Fruit fly (Drosophila melanogaster) whole organism, embryonic: ENCODE results near the gene armi.

Source experiments
- Atf3 ChIP-seq: fragments of 200-800 bp; sonication (Bioruptor generic); optimal IDR thresholded peaks from 3 replicates; lab custom pipeline; 2016; ENCODE audit warnings: missing biosample characterization, missing genetic modification characterization
- B-H2 ChIP-seq: fragments of 200-800 bp; sonication (Bioruptor generic); optimal IDR thresholded peaks from 2 replicates; lab custom pipeline; 2018; ENCODE audit warnings: missing biosample characterization, mild to moderate bottlenecking, missing genetic modification characterization
- CG10209 ChIP-seq: fragments of 200-800 bp; sonication (Bioruptor generic); optimal IDR thresholded peaks from 3 replicates; lab custom pipeline; 2017; ENCODE audit warnings: missing biosample characterization, mild to moderate bottlenecking, missing genetic modification characterization, missing genetic modification reagents
- CG1024 ChIP-seq: fragments of 200-800 bp; sonication (Bioruptor generic); IDR thresholded peaks from 2 replicates; pipeline ENCODE4 v1.3.6; 2022; ENCODE audit warnings: missing biosample characterization, missing genetic modification characterization
- CG10654 ChIP-seq: fragments of 200-800 bp; sonication (Bioruptor generic); optimal IDR thresholded peaks from 2 replicates; lab custom pipeline; 2016; ENCODE audit warnings: missing biosample characterization, missing genetic modification characterization
- CG11456 ChIP-seq: fragments of 200-800 bp; sonication (Bioruptor generic); IDR thresholded peaks from 3 replicates; pipeline ENCODE4 v1.3.6; 2022; ENCODE audit warnings: missing biosample characterization, missing genetic modification characterization
- CG11696 ChIP-seq: fragments of 200-800 bp; sonication (Bioruptor generic); IDR thresholded peaks from 2 replicates; pipeline ENCODE4 v1.3.6; 2022; ENCODE audit warnings: missing biosample characterization, missing genetic modification characterization
- CG1233 ChIP-seq: fragments of 200-800 bp; sonication (Bioruptor generic); optimal IDR thresholded peaks from 4 replicates; lab custom pipeline; 2018; ENCODE audit warnings: missing biosample characterization, mild to moderate bottlenecking, missing genetic modification characterization
- CG13296 ChIP-seq: fragments of 200-800 bp; sonication (Bioruptor generic); optimal IDR thresholded peaks from 3 replicates; lab custom pipeline; 2018; ENCODE audit warnings: missing biosample characterization, mild to moderate bottlenecking, missing genetic modification characterization
- CG2875 ChIP-seq: fragments of 200-800 bp; sonication (Bioruptor generic); optimal IDR thresholded peaks from 2 replicates; lab custom pipeline; 2017; ENCODE audit warnings: missing biosample characterization, mild to moderate bottlenecking, missing genetic modification characterization, missing genetic modification reagents
- CG2889 ChIP-seq: fragments of 200-800 bp; sonication (Bioruptor generic); IDR thresholded peaks from 3 replicates; pipeline ENCODE4 v1.3.6; 2022; ENCODE audit warnings: missing biosample characterization, missing genetic modification characterization
- CG31365 ChIP-seq: fragments of 200-800 bp; sonication (Bioruptor generic); optimal IDR thresholded peaks from 2 replicates; lab custom pipeline; 2018; ENCODE audit warnings: missing biosample characterization, mild to moderate bottlenecking, missing genetic modification characterization
- CG33557 ChIP-seq: fragments of 200-800 bp; sonication (Bioruptor generic); optimal IDR thresholded peaks from 2 replicates; lab custom pipeline; 2019; ENCODE audit warnings: missing biosample characterization, mild to moderate bottlenecking, missing genetic modification characterization, moderate library complexity
- CG34376 ChIP-seq: fragments of 200-800 bp; sonication (Bioruptor generic); optimal IDR thresholded peaks from 2 replicates; lab custom pipeline; 2018; ENCODE audit warnings: missing biosample characterization, mild to moderate bottlenecking, missing genetic modification characterization
- CG3726 ChIP-seq: fragments of 200-800 bp; sonication (Bioruptor generic); IDR thresholded peaks from 3 replicates; pipeline ENCODE4, ENCODE4 v1.3.6; 2022; ENCODE audit warnings: missing biosample characterization, missing genetic modification characterization
- CG4404 ChIP-seq: fragments of 200-800 bp; sonication (Bioruptor generic); IDR thresholded peaks from 2 replicates; pipeline ENCODE4 v1.3.6; 2022; ENCODE audit warnings: missing biosample characterization, missing genetic modification characterization
- CG6683 ChIP-seq: fragments of 200-800 bp; sonication (Bioruptor generic); optimal IDR thresholded peaks from 2 replicates; lab custom pipeline; 2017; ENCODE audit warnings: missing biosample characterization, mild to moderate bottlenecking, missing genetic modification characterization, missing genetic modification reagents
- CG7987 ChIP-seq: fragments of 200-800 bp; sonication (Bioruptor generic); optimal IDR thresholded peaks from 2 replicates; lab custom pipeline; 2018; ENCODE audit warnings: missing biosample characterization, mild to moderate bottlenecking, missing genetic modification characterization, moderate library complexity
- D19B ChIP-seq: fragments of 200-800 bp; sonication (Bioruptor generic); optimal IDR thresholded peaks from 2 replicates; lab custom pipeline; 2017; ENCODE audit warnings: missing biosample characterization, mild to moderate bottlenecking, missing genetic modification characterization
- Fer2 ChIP-seq: fragments of 200-800 bp; sonication (Bioruptor generic); optimal IDR thresholded peaks from 2 replicates; lab custom pipeline; 2018; ENCODE audit warnings: missing biosample characterization, mild to moderate bottlenecking, missing genetic modification characterization, moderate library complexity
- Hey ChIP-seq: fragments of 200-800 bp; sonication (Bioruptor generic); optimal IDR thresholded peaks from 3 replicates; lab custom pipeline; 2018; ENCODE audit warnings: missing biosample characterization, mild to moderate bottlenecking, missing genetic modification characterization
- Hsf ChIP-seq: fragments of 200-800 bp; sonication (Bioruptor generic); optimal IDR thresholded peaks from 3 replicates; lab custom pipeline; 2016; ENCODE audit warnings: missing biosample characterization, missing genetic modification characterization
- MTF-1 ChIP-seq: fragments of 200-800 bp; sonication (Bioruptor generic); optimal IDR thresholded peaks from 2 replicates; lab custom pipeline; 2018; ENCODE audit warnings: missing biosample characterization, mild to moderate bottlenecking, missing genetic modification characterization, borderline replicate concordance
- Mrtf ChIP-seq: fragments of 200-800 bp; sonication (Bioruptor generic); IDR thresholded peaks from 3 replicates; pipeline ENCODE4 v1.3.6; 2022; ENCODE audit warnings: missing biosample characterization, missing genetic modification characterization
- NFAT ChIP-seq: fragments of 200-800 bp; sonication (Bioruptor generic); IDR thresholded peaks from 2 replicates; pipeline ENCODE4 v1.3.6; 2022; ENCODE audit warnings: missing biosample characterization, missing genetic modification characterization
- NK7.1 ChIP-seq: fragments of 200-800 bp; sonication (Bioruptor generic); optimal IDR thresholded peaks from 3 replicates; lab custom pipeline; 2016; ENCODE audit warnings: missing biosample characterization, missing genetic modification characterization
- Poxn ChIP-seq: fragments of 200-800 bp; sonication (Bioruptor generic); IDR thresholded peaks from 2 replicates; pipeline ENCODE4 v1.3.6; 2022; ENCODE audit warnings: missing biosample characterization, missing genetic modification characterization
- Scr ChIP-seq: fragments of 200-800 bp; sonication (Bioruptor generic); IDR thresholded peaks from 2 replicates; pipeline ENCODE4 v1.3.6; 2022; ENCODE audit warnings: missing biosample characterization, missing genetic modification characterization; ENCODE audit not compliant: partially characterized antibody
- ap ChIP-seq: fragments of 200-800 bp; sonication (Bioruptor generic); IDR thresholded peaks from 2 replicates; pipeline ENCODE4 v1.3.6; 2022; ENCODE audit warnings: missing biosample characterization, missing genetic modification characterization
- caup ChIP-seq: fragments of 200-800 bp; sonication (Bioruptor generic); optimal IDR thresholded peaks from 3 replicates; lab custom pipeline; 2017; ENCODE audit warnings: missing biosample characterization, mild to moderate bottlenecking, missing genetic modification characterization, moderate library complexity; ENCODE audit not compliant: severe bottlenecking
- crc ChIP-seq: fragments of 200-800 bp; sonication (Bioruptor generic); optimal IDR thresholded peaks from 2 replicates; lab custom pipeline; 2016; ENCODE audit warnings: missing biosample characterization, missing genetic modification characterization
- dimm ChIP-seq: fragments of 200-800 bp; sonication (Bioruptor generic); IDR thresholded peaks from 2 replicates; pipeline ENCODE4 v1.3.6; 2022; ENCODE audit warnings: missing biosample characterization, missing genetic modification characterization
- dmrt99B ChIP-seq: fragments of 200-800 bp; sonication (Bioruptor generic); optimal IDR thresholded peaks from 2 replicates; lab custom pipeline; 2018; ENCODE audit warnings: missing biosample characterization, mild to moderate bottlenecking, missing genetic modification characterization, moderate library complexity
- ems ChIP-seq: fragments of 200-800 bp; sonication (Bioruptor generic); optimal IDR thresholded peaks from 3 replicates; lab custom pipeline; 2016; ENCODE audit warnings: missing biosample characterization, missing genetic modification characterization
- ewg ChIP-seq: fragments of 200-800 bp; sonication (Bioruptor generic); optimal IDR thresholded peaks from 3 replicates; lab custom pipeline; 2017; ENCODE audit warnings: mild to moderate bottlenecking, missing biosample characterization, missing genetic modification reagents, missing genetic modification characterization
- fu2 ChIP-seq: fragments of 200-800 bp; sonication (Bioruptor generic); optimal IDR thresholded peaks from 2 replicates; lab custom pipeline; 2016; ENCODE audit warnings: missing biosample characterization, missing genetic modification characterization
- ham ChIP-seq: fragments of 200-800 bp; sonication (Bioruptor generic); IDR thresholded peaks from 2 replicates; pipeline ENCODE4 v1.3.6; 2022; ENCODE audit warnings: missing biosample characterization, missing genetic modification characterization
- ind ChIP-seq: fragments of 200-800 bp; sonication (Bioruptor generic); optimal IDR thresholded peaks from 3 replicates; lab custom pipeline; 2016; ENCODE audit warnings: missing biosample characterization, missing genetic modification characterization
- knrl ChIP-seq: fragments of 200-800 bp; sonication (Bioruptor generic); IDR thresholded peaks from 3 replicates; pipeline ENCODE4 v1.3.6; 2022; ENCODE audit warnings: missing biosample characterization, missing genetic modification characterization; ENCODE audit not compliant: partially characterized antibody
- luna ChIP-seq: fragments of 200-800 bp; sonication (Bioruptor generic); optimal IDR thresholded peaks from 2 replicates; lab custom pipeline; 2016; ENCODE audit warnings: missing biosample characterization, missing genetic modification characterization
- nmo ChIP-seq: fragments of 200-800 bp; sonication (Bioruptor generic); optimal IDR thresholded peaks from 2 replicates; lab custom pipeline; 2018; ENCODE audit warnings: missing biosample characterization, mild to moderate bottlenecking, missing genetic modification characterization, moderate library complexity
- org-1 ChIP-seq: fragments of 200-800 bp; sonication (Bioruptor generic); optimal IDR thresholded peaks from 2 replicates; lab custom pipeline; 2017; ENCODE audit warnings: missing biosample characterization, missing genetic modification characterization
- pb ChIP-seq: fragments of 200-800 bp; sonication (Bioruptor generic); optimal IDR thresholded peaks from 3 replicates; lab custom pipeline; 2016; ENCODE audit warnings: missing biosample characterization, missing genetic modification characterization
- pfk ChIP-seq: fragments of 200-800 bp; sonication (Bioruptor generic); optimal IDR thresholded peaks from 2 replicates; lab custom pipeline; 2018; ENCODE audit warnings: missing biosample characterization, mild to moderate bottlenecking, missing genetic modification characterization, moderate library complexity
- repo ChIP-seq: fragments of 200-800 bp; sonication (Bioruptor generic); optimal IDR thresholded peaks from 2 replicates; lab custom pipeline; 2016; ENCODE audit warnings: missing biosample characterization, missing genetic modification characterization
- sc ChIP-seq, 3 experiments: fragments of >200 bp in 2 of 3; fragments of 200-800 bp in 1 of 3; sonication (Bioruptor generic) in 1 of 3; optimal IDR thresholded peaks; 2 replicates in 2 of 3; 3 replicates in 1 of 3; lab custom pipeline; 2017; ENCODE audit warnings: mild to moderate bottlenecking in 1 of 3, missing biosample characterization in 1 of 3, missing genetic modification characterization in 1 of 3, missing genetic modification reagents in 1 of 3
- stwl ChIP-seq: fragments of 200-800 bp; sonication (Bioruptor generic); optimal IDR thresholded peaks from 3 replicates; lab custom pipeline; 2018; ENCODE audit warnings: missing biosample characterization, mild to moderate bottlenecking, missing genetic modification characterization, moderate library complexity
- tx ChIP-seq: fragments of 200-800 bp; sonication (Bioruptor generic); optimal IDR thresholded peaks from 2 replicates; lab custom pipeline; 2016; ENCODE audit warnings: missing biosample characterization, missing genetic modification characterization
- unpg ChIP-seq: fragments of 200-800 bp; sonication (Bioruptor generic); optimal IDR thresholded peaks from 3 replicates; lab custom pipeline; 2018; ENCODE audit warnings: missing biosample characterization, mild to moderate bottlenecking, missing genetic modification characterization, moderate library complexity

The armi gene

dm6 chr3L:3472786-3473185, 11.7 kb downstream of the armi start (continued):
- TF ChIP-seq CG6683 (GFP tag; lab: Kevin White, UChicago), result peak; percentile 82
- TF ChIP-seq sc (optimal IDR thresholded peaks at IDR 0.05; lab: Kevin White, UChicago), result no peak
- peak; percentile 37 for TF ChIP-seq sc (GFP tag; optimal IDR thresholded peaks at IDR 0.05; lab: Kevin White, UChicago)
- TF ChIP-seq nmo (GFP tag; lab: Kevin White, UChicago), result peak; percentile 32
- TF ChIP-seq CG1024 (GFP tag; lab: Robert Waterston, UW), result 0 out of 2 replicates have a peak, but pooled peaks have one; percentile 45
- TF ChIP-seq tx, result peak; percentile 3
- TF ChIP-seq CG2875, result peak; percentile 10
- TF ChIP-seq CG11696 (GFP tag; lab: Robert Waterston, UW), result peak; percentile 22; the same call in 1 of the 2 replicates
- TF ChIP-seq CG34376, result peak; percentile 89
- peak; percentile 42 for TF ChIP-seq D19B (GFP tag; lab: Kevin White, UChicago)
- peak; percentile 38 for TF ChIP-seq NK7.1 (GFP tag; lab: Kevin White, UChicago)
- TF ChIP-seq NFAT, result peak; percentile 62
- peak; percentile 56 for TF ChIP-seq ind (GFP tag; lab: Kevin White, UChicago)
- TF ChIP-seq stwl (tag; lab: Kevin White, UChicago), result no peak
- no peak for TF ChIP-seq Atf3 (GFP tag; lab: Kevin White, UChicago)
- TF ChIP-seq CG10654 (GFP tag; lab: Kevin White, UChicago), result peak; percentile 31
- peak; percentile 22 for TF ChIP-seq repo (GFP tag; lab: Kevin White, UChicago)
- TF ChIP-seq CG7987 (GFP tag; lab: Kevin White, UChicago), result no peak
- TF ChIP-seq CG11456 (GFP tag; lab: Robert Waterston, UW), result peak; percentile 78
- TF ChIP-seq CG10209 (GFP tag; lab: Kevin White, UChicago), result peak; percentile 68
- no peak for TF ChIP-seq Scr (GFP tag; lab: Robert Waterston, UW)
- TF ChIP-seq Poxn (GFP tag; lab: Robert Waterston, UW), result no peak
- no peak; the same call in 1 of the 2 replicates for TF ChIP-seq ham (GFP tag; lab: Robert Waterston, UW)
- peak; percentile 42 for TF ChIP-seq pb (GFP tag; lab: Kevin White, UChicago)
- peak; percentile 56 for TF ChIP-seq MTF-1 (GFP tag; lab: Kevin White, UChicago)
- no peak for TF ChIP-seq knrl
- TF ChIP-seq CG2889 (GFP tag; lab: Robert Waterston, UW), result peak; percentile 63; the same call in 1 of the 3 replicates
- peak; percentile 67 for TF ChIP-seq Hsf (GFP tag; lab: Kevin White, UChicago)
- TF ChIP-seq ewg (GFP tag; lab: Kevin White, UChicago), result peak; percentile 5
- peak; percentile 65 for TF ChIP-seq CG31365 (tag; lab: Kevin White, UChicago)
- TF ChIP-seq Hey, result peak; percentile 48
- peak; percentile 53; the same call in 1 of the 2 replicates for TF ChIP-seq ap (GFP tag; lab: Robert Waterston, UW)
- peak; percentile 86 for TF ChIP-seq CG13296 (GFP tag; lab: Kevin White, UChicago)
- no peak for TF ChIP-seq CG33557 (GFP tag; lab: Kevin White, UChicago)
- peak; percentile 45 for TF ChIP-seq CG1233 (GFP tag; lab: Kevin White, UChicago)
- TF ChIP-seq luna (GFP tag; lab: Kevin White, UChicago), result peak; percentile 27
- TF ChIP-seq crc (GFP tag; lab: Kevin White, UChicago), result peak; percentile 26
- 0 out of 2 replicates have a peak, but pooled peaks have one; percentile 14 for TF ChIP-seq CG4404 (GFP tag; lab: Robert Waterston, UW)
- peak; percentile 48 for TF ChIP-seq ems (GFP tag; lab: Kevin White, UChicago)
- peak; percentile 89 for TF ChIP-seq caup (GFP tag; lab: Kevin White, UChicago)
- peak; percentile 89 for TF ChIP-seq B-H2 (GFP tag; lab: Kevin White, UChicago)
- peak; percentile 76 for TF ChIP-seq dmrt99B
- TF ChIP-seq unpg (GFP tag; lab: Kevin White, UChicago), result peak; percentile 81
- TF ChIP-seq dimm (GFP tag; lab: Robert Waterston, UW), result no peak
- no peak for TF ChIP-seq pfk (GFP tag; lab: Kevin White, UChicago)
- peak; percentile 49; the same call in 1 of the 3 replicates for TF ChIP-seq Mrtf
- TF ChIP-seq Fer2 (tag; lab: Kevin White, UChicago), result peak; percentile 72
- no peak for TF ChIP-seq CG3726 (GFP tag; lab: Robert Waterston, UW)
- peak; percentile 75 for TF ChIP-seq org-1 (GFP tag; lab: Kevin White, UChicago)
- peak; percentile 63 for TF ChIP-seq fu2 (GFP tag; lab: Kevin White, UChicago)
